Worm (Caenorhabditis elegans) whole organism, L4 larva: Measurements from ENCODE around the gene ric-7.

Source experiments
- F49E8.2 ChIP-seq: sonication (generic microtip); optimal IDR thresholded peaks from 2 replicates; lab custom pipeline; 2016; ENCODE audit warnings: missing compliant biosample characterization, mild to moderate bottlenecking, missing genetic modification characterization, borderline replicate concordance
- T20F7.1 ChIP-seq: fragments of 200-800 bp; sonication (Bioruptor generic); optimal IDR thresholded peaks from 2 replicates; lab custom pipeline; 2018; ENCODE audit warnings: mild to moderate bottlenecking, missing genetic modification characterization, missing compliant biosample characterization
- Y75B8A.6 ChIP-seq: fragments of 200-800 bp; sonication (Bioruptor generic); IDR thresholded peaks from 2 replicates; pipeline ENCODE4 v1.3.6; 2022; ENCODE audit warnings: missing genetic modification reagents, missing genetic modification characterization, missing compliant biosample characterization
- ZK546.5 ChIP-seq, 2 experiments: sonication (generic microtip); optimal IDR thresholded peaks; 2 replicates each; lab custom pipeline; 2017; ENCODE audit warnings: missing biosample characterization in 2 of 2, missing genetic modification characterization in 2 of 2
- aha-1 ChIP-seq: fragments of 150-350 bp; peaks from one replicate; lab custom pipeline; 2014; ENCODE audit warnings: missing biosample characterization, missing genetic modification characterization
- arid-1 ChIP-seq: fragments of 200-800 bp; sonication (Bioruptor generic); conservative IDR thresholded peaks from 2 replicates; pipeline ENCODE4 v1.3.6; 2022; ENCODE audit warnings: missing genetic modification reagents, missing genetic modification characterization, missing compliant biosample characterization
- daf-16 ChIP-seq, 3 experiments: sonication (generic microtip); optimal IDR thresholded peaks; 2 replicates each; lab custom pipeline; 2016 to 2017; ENCODE audit warnings: missing genetic modification characterization in 3 of 3, missing genetic modification reagents in 3 of 3, mild to moderate bottlenecking in 2 of 3, missing compliant biosample characterization in 2 of 3, missing biosample characterization in 1 of 3, moderate library complexity in 1 of 3
- dmd-6 ChIP-seq: fragments of 200-800 bp; sonication (Bioruptor generic); IDR thresholded peaks from 2 replicates; pipeline ENCODE4 v1.3.6; 2022; ENCODE audit warnings: missing genetic modification reagents, missing genetic modification characterization, missing compliant biosample characterization
- dve-1 ChIP-seq: sonication (generic microtip); optimal IDR thresholded peaks from 2 replicates; lab custom pipeline; 2017; ENCODE audit warnings: antibody characterized with exemption, mild to moderate bottlenecking, missing genetic modification characterization, missing compliant biosample characterization; ENCODE audit not compliant: insufficient read depth
- hif-1 ChIP-seq, 2 experiments: sonication (generic microtip); optimal IDR thresholded peaks; 2 replicates each; lab custom pipeline; 2016 to 2017; ENCODE audit warnings: missing compliant biosample characterization in 2 of 2, missing genetic modification characterization in 2 of 2, missing genetic modification reagents in 2 of 2, missing genotype in 2 of 2, mild to moderate bottlenecking in 1 of 2
- hlh-11 ChIP-seq: fragments of 200-800 bp; sonication (Bioruptor generic); optimal IDR thresholded peaks from 2 replicates; lab custom pipeline; 2018; ENCODE audit warnings: mild to moderate bottlenecking, missing genetic modification characterization, missing compliant biosample characterization
- hlh-30 ChIP-seq: sonication (generic microtip); optimal IDR thresholded peaks from 2 replicates; lab custom pipeline; 2017; ENCODE audit warnings: antibody characterized with exemption, mild to moderate bottlenecking, missing genetic modification characterization, missing compliant biosample characterization; ENCODE audit not compliant: insufficient read depth
- hmg-1.1 ChIP-seq: fragments of 200-800 bp; sonication (Bioruptor generic); IDR thresholded peaks from 2 replicates; pipeline ENCODE4 v1.3.6; 2022; ENCODE audit warnings: missing genetic modification reagents, missing genetic modification characterization, missing compliant biosample characterization
- lim-7 ChIP-seq: fragments of 200-800 bp; sonication (Bioruptor generic); IDR thresholded peaks from 2 replicates; pipeline ENCODE4 v1.3.6; 2022; ENCODE audit warnings: missing genetic modification characterization, missing compliant biosample characterization
- lin-1 ChIP-seq: fragments of 200-800 bp; sonication (Bioruptor generic); IDR thresholded peaks from 2 replicates; pipeline ENCODE4 v1.3.6; 2022; ENCODE audit warnings: missing genetic modification reagents, missing genetic modification characterization, missing compliant biosample characterization
- lin-38 ChIP-seq: fragments of 200-800 bp; sonication (Bioruptor generic); IDR thresholded peaks from 2 replicates; pipeline ENCODE4 v1.3.6; 2022; ENCODE audit warnings: missing genetic modification reagents, missing genetic modification characterization, missing compliant biosample characterization
- madf-9 ChIP-seq: fragments of 200-800 bp; sonication (Bioruptor generic); conservative IDR thresholded peaks from 2 replicates; pipeline ENCODE4 v1.3.6; 2022; ENCODE audit warnings: missing genetic modification reagents, missing genetic modification characterization, missing compliant biosample characterization
- nhr-102 ChIP-seq: sonication (generic microtip); optimal IDR thresholded peaks from 2 replicates; lab custom pipeline; 2016; ENCODE audit warnings: mild to moderate bottlenecking, missing genetic modification characterization, moderate library complexity, missing compliant biosample characterization
- nhr-28 ChIP-seq: fragments of 150-350 bp; optimal IDR thresholded peaks from 2 replicates; lab custom pipeline; 2014; ENCODE audit warnings: missing biosample characterization, missing genetic modification characterization
- nhr-48 ChIP-seq: sonication (generic microtip); optimal IDR thresholded peaks from 2 replicates; lab custom pipeline; 2016; ENCODE audit warnings: mild to moderate bottlenecking, missing genetic modification characterization, missing compliant biosample characterization
- nhr-6 ChIP-seq: fragments of 150-350 bp; optimal IDR thresholded peaks from 2 replicates; lab custom pipeline; 2014; ENCODE audit warnings: missing biosample characterization, missing genetic modification characterization
- nhr-76 ChIP-seq: fragments of 150-350 bp; optimal IDR thresholded peaks from 2 replicates; lab custom pipeline; 2014; ENCODE audit warnings: missing biosample characterization, missing genetic modification characterization
- nhr-77 ChIP-seq: fragments of 150-350 bp; optimal IDR thresholded peaks from 2 replicates; lab custom pipeline; 2014; ENCODE audit warnings: missing biosample characterization, missing genetic modification characterization
- pha-4 ChIP-seq, 2 experiments: fragments of 150-350 bp in 1 of 2; fragments of 200-800 bp in 1 of 2; sonication (Bioruptor generic) in 1 of 2; IDR thresholded peaks in 1 of 2; optimal IDR thresholded peaks in 1 of 2; 2 replicates each; pipeline versions ENCODE4 v1.3.6 to Lab custom; 2014 to 2022; ENCODE audit warnings: missing genetic modification characterization in 2 of 2, missing genetic modification reagents in 2 of 2, missing biosample characterization in 1 of 2, missing compliant biosample characterization in 1 of 2
- php-3 ChIP-seq: fragments of 200-800 bp; sonication (Bioruptor generic); IDR thresholded peaks from 2 replicates; pipeline ENCODE4 v1.3.6; 2022; ENCODE audit warnings: missing genetic modification reagents, missing genetic modification characterization, missing compliant biosample characterization
- pqm-1 ChIP-seq: sonication (generic microtip); optimal IDR thresholded peaks from 2 replicates; lab custom pipeline; 2017; ENCODE audit warnings: missing biosample characterization, missing genetic modification characterization
- rbr-2 ChIP-seq: sonication (generic microtip); optimal IDR thresholded peaks from 2 replicates; lab custom pipeline; 2016; ENCODE audit warnings: missing genotype, missing genetic modification characterization, missing compliant biosample characterization
- snpc-4 ChIP-seq: fragments of 150-350 bp; optimal IDR thresholded peaks from 2 replicates; lab custom pipeline; 2014; ENCODE audit warnings: missing biosample characterization, missing genetic modification characterization
- unc-62 ChIP-seq, 3 experiments: fragments of 150-350 bp in 1 of 3; sonication (generic microtip); optimal IDR thresholded peaks in 2 of 3; peaks in 1 of 3; 1 replicate in 1 of 3; 2 replicates in 2 of 3; lab custom pipeline; 2014 to 2017; ENCODE audit warnings: missing biosample characterization in 3 of 3, missing genetic modification characterization in 3 of 3, missing genetic modification reagents in 3 of 3, missing genotype in 1 of 3
- vab-7 ChIP-seq: fragments of 200-800 bp; sonication (Bioruptor generic); IDR thresholded peaks from 2 replicates; pipeline ENCODE4 v1.3.6; 2022; ENCODE audit warnings: missing genetic modification reagents, missing genetic modification characterization, missing compliant biosample characterization
- zfp-3 ChIP-seq: fragments of 200-800 bp; sonication (Bioruptor generic); conservative IDR thresholded peaks from 2 replicates; pipeline ENCODE4 v1.3.6; 2022; ENCODE audit warnings: missing genetic modification reagents, missing genetic modification characterization, missing compliant biosample characterization
- zip-2 ChIP-seq: fragments of 150-350 bp; optimal IDR thresholded peaks from 2 replicates; lab custom pipeline; 2014; ENCODE audit warnings: missing biosample characterization, missing genetic modification characterization

ric-7 gene

DNA sequence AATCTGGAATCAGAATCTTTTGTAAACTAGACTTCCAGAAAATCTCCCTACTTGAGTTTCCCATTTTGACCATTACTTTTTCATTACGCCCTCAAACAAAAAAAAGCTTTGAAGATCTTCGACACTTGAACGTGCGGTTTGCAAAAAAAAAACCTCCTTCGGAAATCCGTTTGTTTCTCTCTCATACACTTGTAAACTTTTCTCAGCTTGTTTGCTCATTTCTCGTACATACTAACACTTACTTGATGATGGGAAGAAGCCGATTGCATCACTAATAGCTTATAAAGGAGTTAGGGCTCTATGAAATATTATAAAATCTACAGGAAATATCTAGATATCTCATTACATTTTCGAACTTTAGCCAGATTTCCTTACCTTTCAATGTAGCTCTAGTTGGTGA lies 3.8 kb downstream of the ric-7 start:
- TF ChIP-seq hif-1 (tag; optimal IDR thresholded peaks at IDR 0.05; lab: Kevin White, UChicago) (peak in 1 of 2 experiments; percentile 69), aha-1 (tag; lab: Kevin White, UChicago) (peak; percentile 87), nhr-102 (no peak)

DNA sequence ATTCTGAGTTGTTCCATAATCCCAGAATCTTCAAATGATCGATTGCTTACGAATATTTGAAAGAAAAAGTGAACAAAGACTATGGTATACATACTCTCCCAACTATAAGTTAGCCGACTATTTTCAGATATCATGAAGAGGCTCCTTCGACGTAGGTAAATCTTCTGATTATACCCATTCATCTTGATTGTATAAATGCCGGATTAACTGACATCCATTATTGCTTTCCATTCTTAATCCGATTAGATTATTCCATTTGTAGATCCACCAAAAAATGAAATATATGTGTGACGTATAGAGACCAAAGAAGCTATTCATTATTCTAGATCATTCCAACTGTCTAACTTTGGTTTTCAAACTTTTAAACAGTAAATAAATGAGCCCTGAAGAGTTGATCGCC lies 12.2 kb downstream of the ric-7 start:
- TF ChIP-seq unc-62 (GFP tag; optimal IDR thresholded peaks at IDR 0.05 in 1 of 2; lab: Kevin White, UChicago), result no peak
- TF ChIP-seq unc-62 (tag; optimal IDR thresholded peaks at IDR 0.05; lab: Kevin White, UChicago), result no peak
- TF ChIP-seq vab-7 (GFP tag; lab: Robert Waterston, UW), result no peak
- no peak for TF ChIP-seq madf-9 (GFP tag; lab: Robert Waterston, UW)
- no peak for TF ChIP-seq snpc-4 (tag; lab: Kevin White, UChicago)
- TF ChIP-seq F49E8.2 (tag; lab: Kevin White, UChicago), result no peak

DNA sequence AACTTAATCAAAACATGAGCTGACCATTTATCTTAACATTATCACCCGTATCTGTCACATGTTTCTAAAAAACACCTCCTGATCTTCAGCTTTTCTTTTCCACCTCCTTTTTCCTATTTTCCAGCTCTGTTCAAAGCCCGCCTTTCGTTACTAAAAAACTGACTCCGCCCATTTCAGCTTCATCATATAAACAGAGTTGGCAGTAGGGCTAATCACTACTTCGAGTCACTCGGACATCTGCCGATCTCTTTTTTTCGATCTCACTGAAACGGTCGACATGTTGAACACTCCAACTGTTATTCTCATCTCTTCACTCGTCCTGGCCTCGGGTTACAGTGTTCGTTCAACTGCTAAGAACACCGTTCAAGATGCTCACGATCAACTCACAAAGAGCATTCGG lies 13.2 kb downstream of the ric-7 start, which contains the start of gene droe-4:
TSS of gene droe-4 (plus strand) at position 172 of the 400 bp plus-strand sequence.
- TF ChIP-seq unc-62 (GFP tag; optimal IDR thresholded peaks at IDR 0.05 in 1 of 2; lab: Kevin White, UChicago) (peak in 1 of 2 experiments; percentile 56), unc-62 (tag; optimal IDR thresholded peaks at IDR 0.05; lab: Kevin White, UChicago) (no peak), nhr-6 (tag; lab: Kevin White, UChicago) (no peak)

DNA sequence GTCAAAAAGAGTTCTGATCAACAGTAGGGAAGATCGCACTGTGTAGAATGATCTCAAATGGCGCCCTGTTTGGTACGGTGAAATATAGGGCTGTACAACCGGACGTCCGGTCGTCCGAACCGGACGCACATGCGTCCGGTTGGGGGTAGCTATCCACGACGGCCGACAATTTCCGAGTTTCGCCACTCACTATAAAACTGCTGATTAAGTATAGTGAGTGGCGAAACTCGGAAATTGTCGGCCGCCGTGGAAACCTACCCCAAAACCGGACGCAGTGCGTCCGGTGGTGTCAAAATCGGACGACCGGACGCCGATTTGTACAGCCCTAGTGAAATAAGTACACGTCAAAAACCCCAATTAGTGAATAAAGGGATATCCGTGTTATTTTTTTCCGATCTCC lies 13.7 kb downstream of the ric-7 start:
- peak; percentile 20; the same call in 1 of the 2 replicates for TF ChIP-seq lin-38 (GFP tag; lab: Robert Waterston, UW)

ce11 chrV:13986823-13987222 lies 18.9 kb downstream of the ric-7 start:
- TF ChIP-seq arid-1 (GFP tag; lab: Robert Waterston, UW), result 0 out of 2 replicates have a peak, but pooled peaks have one; percentile 9
- peak; percentile 47; the same call in 1 of the 2 replicates for TF ChIP-seq dmd-6 (GFP tag; lab: Robert Waterston, UW)
- peak; percentile 43 for TF ChIP-seq nhr-77 (tag; lab: Kevin White, UChicago)
- peak; percentile 50; the same call in 1 of the 2 replicates for TF ChIP-seq pha-4 (GFP tag; IDR thresholded peaks at IDR 0.05; lab: Robert Waterston, UW)
- TF ChIP-seq pha-4 (tag; optimal IDR thresholded peaks at IDR 0.05; lab: Kevin White, UChicago), result no peak
- TF ChIP-seq rbr-2 (tag; lab: Kevin White, UChicago), result no peak
- TF ChIP-seq lin-1 (GFP tag; lab: Robert Waterston, UW), result peak; percentile 7; the same call in 1 of the 2 replicates
- no peak for TF ChIP-seq zip-2
- TF ChIP-seq hlh-11 (tag; lab: Kevin White, UChicago), result peak; percentile 57
- TF ChIP-seq ZK546.5 (tag; optimal IDR thresholded peaks at IDR 0.05; lab: Kevin White, UChicago), result no peak
- TF ChIP-seq pqm-1 (tag; lab: Kevin White, UChicago), result peak; percentile 95
- TF ChIP-seq lim-7 (GFP tag; lab: Robert Waterston, UW), result 0 out of 2 replicates have a peak, but pooled peaks have one; percentile 9
- peak; percentile 88 for TF ChIP-seq nhr-28 (tag; lab: Kevin White, UChicago)
- TF ChIP-seq zfp-3 (GFP tag; lab: Robert Waterston, UW), result 0 out of 2 replicates have a peak, but pooled peaks have one; percentile 63
- TF ChIP-seq Y75B8A.6, result no peak
- TF ChIP-seq hlh-30, result peak; percentile 2
- no peak for TF ChIP-seq nhr-6 (tag; lab: Kevin White, UChicago)
- no peak for TF ChIP-seq vab-7 (GFP tag; lab: Robert Waterston, UW)
- TF ChIP-seq daf-16 (GFP tag; optimal IDR thresholded peaks at IDR 0.05; lab: Kevin White, UChicago), result no peak
- TF ChIP-seq daf-16 (tag; optimal IDR thresholded peaks at IDR 0.05; lab: Kevin White, UChicago), result peak; percentile 58
- peak; percentile 46 for TF ChIP-seq T20F7.1 (GFP tag; lab: Kevin White, UChicago)
- no peak for TF ChIP-seq nhr-76 (tag; lab: Kevin White, UChicago)
- TF ChIP-seq nhr-102, result peak; percentile 38
- peak; percentile 84 for TF ChIP-seq dve-1 (tag; lab: Kevin White, UChicago)
- TF ChIP-seq nhr-48, result peak; percentile 26
- peak; percentile 65 for TF ChIP-seq php-3
- TF ChIP-seq hif-1 (tag; optimal IDR thresholded peaks at IDR 0.05; lab: Kevin White, UChicago), result peak in 1 of 2 experiments; percentile 56
- TF ChIP-seq hmg-1.1, result 0 out of 2 replicates have a peak, but pooled peaks have one; percentile 28
